Fruit fly (Drosophila melanogaster) Kc167 (cell line): ENCODE measurements around the gene COX7A.

Source experiments
- Myc ChIP-seq: fragments of >200 bp; optimal IDR thresholded peaks from 2 replicates; lab custom pipeline; 2017; ENCODE audit warnings: missing external identifiers
- Sin3A ChIP-seq: fragments of >200 bp; optimal IDR thresholded peaks from 2 replicates; lab custom pipeline; 2018; ENCODE audit warnings: missing external identifiers
- h ChIP-seq: fragments of >200 bp; optimal IDR thresholded peaks from 3 replicates; lab custom pipeline; 2018; ENCODE audit warnings: missing external identifiers
- insv ChIP-seq: fragments of >200 bp; optimal IDR thresholded peaks from 3 replicates; lab custom pipeline; 2018; ENCODE audit warnings: missing external identifiers
- psq ChIP-seq: fragments of >200 bp; optimal IDR thresholded peaks from 2 replicates; lab custom pipeline; 2017; ENCODE audit warnings: missing external identifiers
- ttk ChIP-seq: sonication (Bioruptor generic); optimal IDR thresholded peaks from 2 replicates; lab custom pipeline; 2017; ENCODE audit warnings: missing external identifiers

DNA sequence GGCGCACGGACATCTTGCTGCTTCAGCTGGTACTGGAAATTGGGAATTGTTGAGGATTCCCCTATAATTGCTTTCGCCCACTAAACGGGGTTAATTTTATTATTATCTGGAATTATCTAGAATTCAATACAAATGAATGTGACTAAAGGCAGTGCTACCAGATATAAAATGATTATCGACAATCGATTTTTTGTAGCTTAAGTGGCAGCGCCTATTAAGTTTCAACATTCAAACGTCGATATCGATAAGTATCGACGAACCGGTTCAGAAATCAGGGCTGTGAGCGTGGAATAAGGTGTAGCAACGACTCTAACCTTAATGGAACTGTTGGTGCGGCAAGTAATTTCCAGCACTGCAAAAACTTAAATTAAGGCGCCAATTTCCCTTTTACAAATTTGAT is 35.7 kb downstream of the COX7A start, which contains the start of gene Sgt1:
- TF ChIP-seq Sin3A (lab: Kevin White, UChicago) (no peak), ttk (lab: Kevin White, UChicago) (no peak), psq (lab: Kevin White, UChicago) (no peak), insv (lab: Kevin White, UChicago) (no peak), h (lab: Kevin White, UChicago) (no peak), Myc (lab: Kevin White, UChicago) (no peak)
